Fruit fly (Drosophila melanogaster) whole organism, embryonic: ENCODE results near the gene CG1703.

Experiments used
- B-H1 ChIP-seq: fragments of 200-800 bp; sonication (Bioruptor generic); IDR thresholded peaks from 3 replicates; pipeline ENCODE4 v1.3.6; 2022; ENCODE audit warnings: missing biosample characterization, missing genetic modification characterization
- Bdp1 ChIP-seq: fragments of 200-800 bp; sonication (Bioruptor generic); optimal IDR thresholded peaks from 3 replicates; lab custom pipeline; 2016; ENCODE audit warnings: missing biosample characterization, missing genetic modification characterization
- CG1024 ChIP-seq: fragments of 200-800 bp; sonication (Bioruptor generic); IDR thresholded peaks from 2 replicates; pipeline ENCODE4 v1.3.6; 2022; ENCODE audit warnings: missing biosample characterization, missing genetic modification characterization
- CG10366 ChIP-seq: fragments of 200-800 bp; sonication (Bioruptor generic); IDR thresholded peaks from 2 replicates; pipeline ENCODE4 v1.3.6; 2022; ENCODE audit warnings: missing biosample characterization, missing genetic modification characterization
- CG10462 ChIP-seq: fragments of 200-800 bp; sonication (Bioruptor generic); optimal IDR thresholded peaks from 2 replicates; lab custom pipeline; 2016; ENCODE audit warnings: missing biosample characterization, missing genetic modification characterization
- CG14965 ChIP-seq: fragments of 200-800 bp; sonication (Bioruptor generic); optimal IDR thresholded peaks from 2 replicates; lab custom pipeline; 2016; ENCODE audit warnings: missing biosample characterization, missing genetic modification characterization, borderline replicate concordance
- CG15269 ChIP-seq: fragments of 200-800 bp; sonication (Bioruptor generic); optimal IDR thresholded peaks from 2 replicates; lab custom pipeline; 2018; ENCODE audit warnings: missing biosample characterization, mild to moderate bottlenecking, missing genetic modification characterization, moderate library complexity
- CG15514 ChIP-seq: fragments of 200-800 bp; sonication (Bioruptor generic); optimal IDR thresholded peaks from 3 replicates; lab custom pipeline; 2017; ENCODE audit warnings: missing biosample characterization, missing genetic modification characterization, mild to moderate bottlenecking, moderate library complexity, missing genetic modification reagents
- CG1602 ChIP-seq: fragments of 200-800 bp; sonication (Bioruptor generic); optimal IDR thresholded peaks from 3 replicates; lab custom pipeline; 2016; ENCODE audit warnings: missing biosample characterization, missing genetic modification characterization
- CG18599 ChIP-seq: fragments of 200-800 bp; sonication (Bioruptor generic); optimal IDR thresholded peaks from 3 replicates; lab custom pipeline; 2017; ENCODE audit warnings: missing biosample characterization, missing genetic modification characterization, mild to moderate bottlenecking, moderate library complexity, missing genetic modification reagents
- CG2129 ChIP-seq: fragments of 200-800 bp; sonication (Bioruptor generic); IDR thresholded peaks from 2 replicates; pipeline ENCODE4 v1.3.6; 2022; ENCODE audit warnings: missing biosample characterization, missing genetic modification characterization; ENCODE audit not compliant: partially characterized antibody
- CG2199 ChIP-seq: fragments of 200-800 bp; sonication (Bioruptor generic); IDR thresholded peaks from 3 replicates; pipeline ENCODE4 v1.3.6; 2022; ENCODE audit warnings: missing biosample characterization, missing genetic modification characterization
- CG3407 ChIP-seq: fragments of 200-800 bp; sonication (Bioruptor generic); optimal IDR thresholded peaks from 2 replicates; lab custom pipeline; 2018; ENCODE audit warnings: missing biosample characterization, mild to moderate bottlenecking, missing genetic modification characterization
- CG4707 ChIP-seq: fragments of 200-800 bp; sonication (Bioruptor generic); optimal IDR thresholded peaks from 2 replicates; lab custom pipeline; 2018; ENCODE audit warnings: missing biosample characterization, mild to moderate bottlenecking, missing genetic modification characterization, moderate library complexity
- CG6175 ChIP-seq: fragments of 200-800 bp; sonication (Bioruptor generic); IDR thresholded peaks from 3 replicates; pipeline ENCODE4 v1.3.6; 2022; ENCODE audit warnings: missing biosample characterization, missing genetic modification characterization
- CG6689 ChIP-seq: fragments of 200-800 bp; sonication (Bioruptor generic); IDR thresholded peaks from 2 replicates; pipeline ENCODE4 v1.3.6; 2022; ENCODE audit warnings: missing biosample characterization, missing genetic modification characterization
- CG6854 ChIP-seq: fragments of 200-800 bp; sonication (Bioruptor generic); optimal IDR thresholded peaks from 3 replicates; lab custom pipeline; 2017; ENCODE audit warnings: missing biosample characterization, mild to moderate bottlenecking, missing genetic modification characterization
- CG8089 ChIP-seq: fragments of 200-800 bp; sonication (Bioruptor generic); optimal IDR thresholded peaks from 3 replicates; lab custom pipeline; 2016; ENCODE audit warnings: missing biosample characterization, missing genetic modification characterization
- CG8359 ChIP-seq: fragments of 200-800 bp; sonication (Bioruptor generic); optimal IDR thresholded peaks from 2 replicates; lab custom pipeline; 2017; ENCODE audit warnings: missing biosample characterization, mild to moderate bottlenecking, missing genetic modification characterization, borderline replicate concordance
- CG9932 ChIP-seq: fragments of 200-800 bp; sonication (Bioruptor generic); IDR thresholded peaks from 2 replicates; pipeline ENCODE4 v1.3.6; 2022; ENCODE audit warnings: missing biosample characterization, missing genetic modification characterization
- H2.0 ChIP-seq: fragments of 200-800 bp; sonication (Bioruptor generic); IDR thresholded peaks from 2 replicates; pipeline ENCODE4 v1.3.6; 2022; ENCODE audit warnings: missing biosample characterization, missing genetic modification characterization
- Hand ChIP-seq: fragments of 200-800 bp; sonication (Bioruptor generic); optimal IDR thresholded peaks from 2 replicates; lab custom pipeline; 2017; ENCODE audit warnings: mild to moderate bottlenecking, missing biosample characterization, missing genetic modification reagents, missing genetic modification characterization
- Mes4 ChIP-seq: fragments of 200-800 bp; sonication (Bioruptor generic); optimal IDR thresholded peaks from 2 replicates; lab custom pipeline; 2016; ENCODE audit warnings: missing biosample characterization, missing genetic modification characterization
- Opbp ChIP-seq: fragments of 200-800 bp; sonication (Bioruptor generic); IDR thresholded peaks from 3 replicates; pipeline ENCODE4 v1.3.6; 2022; ENCODE audit warnings: missing biosample characterization, missing genetic modification characterization; ENCODE audit not compliant: partially characterized antibody
- Poxn ChIP-seq: fragments of 200-800 bp; sonication (Bioruptor generic); IDR thresholded peaks from 2 replicates; pipeline ENCODE4 v1.3.6; 2022; ENCODE audit warnings: missing biosample characterization, missing genetic modification characterization
- Ptx1 ChIP-seq: fragments of 200-800 bp; sonication (Bioruptor generic); IDR thresholded peaks from 2 replicates; pipeline ENCODE4 v1.3.6; 2022; ENCODE audit warnings: missing biosample characterization, missing genetic modification characterization
- Six4 ChIP-seq: fragments of 200-800 bp; sonication (Bioruptor generic); optimal IDR thresholded peaks from 2 replicates; lab custom pipeline; 2016; ENCODE audit warnings: missing biosample characterization, missing genetic modification characterization
- Xbp1 ChIP-seq: fragments of 200-800 bp; sonication (Bioruptor generic); optimal IDR thresholded peaks from 3 replicates; lab custom pipeline; 2016; ENCODE audit warnings: missing biosample characterization, mild to moderate bottlenecking, missing genetic modification characterization
- ab ChIP-seq: fragments of 200-800 bp; sonication (Bioruptor generic); optimal IDR thresholded peaks from 2 replicates; lab custom pipeline; 2016; ENCODE audit warnings: missing biosample characterization, missing genetic modification characterization
- bcd ChIP-seq: fragments of 200-800 bp; sonication (Bioruptor generic); optimal IDR thresholded peaks from 2 replicates; lab custom pipeline; 2017; ENCODE audit warnings: missing biosample characterization, mild to moderate bottlenecking, missing genetic modification characterization
- caup ChIP-seq: fragments of 200-800 bp; sonication (Bioruptor generic); optimal IDR thresholded peaks from 3 replicates; lab custom pipeline; 2017; ENCODE audit warnings: missing biosample characterization, mild to moderate bottlenecking, missing genetic modification characterization, moderate library complexity; ENCODE audit not compliant: severe bottlenecking
- chif ChIP-seq, 2 experiments: fragments of 200-800 bp; sonication (Bioruptor generic); optimal IDR thresholded peaks; 3 replicates each; lab custom pipeline; 2016; ENCODE audit warnings: missing biosample characterization in 2 of 2, missing genetic modification characterization in 2 of 2
- dan ChIP-seq: fragments of 200-800 bp; sonication (Bioruptor generic); IDR thresholded peaks from 2 replicates; pipeline ENCODE4 v1.3.6; 2022; ENCODE audit warnings: missing biosample characterization, missing genetic modification characterization
- ems ChIP-seq: fragments of 200-800 bp; sonication (Bioruptor generic); optimal IDR thresholded peaks from 3 replicates; lab custom pipeline; 2016; ENCODE audit warnings: missing biosample characterization, missing genetic modification characterization
- exex ChIP-seq: fragments of 200-800 bp; sonication (Bioruptor generic); optimal IDR thresholded peaks from 4 replicates; lab custom pipeline; 2018; ENCODE audit warnings: missing biosample characterization, mild to moderate bottlenecking, missing genetic modification characterization, moderate library complexity
- gcm2 ChIP-seq: fragments of 200-800 bp; sonication (Bioruptor generic); optimal IDR thresholded peaks from 2 replicates; lab custom pipeline; 2016; ENCODE audit warnings: missing biosample characterization, missing genetic modification characterization
- gem ChIP-seq: fragments of 200-800 bp; sonication (Bioruptor generic); optimal IDR thresholded peaks from 2 replicates; lab custom pipeline; 2019; ENCODE audit warnings: missing biosample characterization, mild to moderate bottlenecking, missing genetic modification characterization, moderate library complexity
- lab ChIP-seq: fragments of 200-800 bp; sonication (Bioruptor generic); optimal IDR thresholded peaks from 3 replicates; lab custom pipeline; 2017; ENCODE audit warnings: missing biosample characterization, missing genetic modification characterization, mild to moderate bottlenecking, moderate library complexity, missing genetic modification reagents
- prd ChIP-seq, 3 experiments: fragments of >200 bp in 2 of 3; fragments of 200-800 bp in 1 of 3; sonication (Bioruptor generic) in 1 of 3; optimal IDR thresholded peaks in 2 of 3; IDR thresholded peaks in 1 of 3; 2 replicates in 2 of 3; 3 replicates in 1 of 3; pipeline versions ENCODE4 v1.3.6 to Lab custom; 2017 to 2022; ENCODE audit warnings: missing biosample characterization in 1 of 3, missing genetic modification characterization in 1 of 3
- sd ChIP-seq: fragments of 200-800 bp; sonication (Bioruptor generic); optimal IDR thresholded peaks from 3 replicates; lab custom pipeline; 2018; ENCODE audit warnings: missing biosample characterization, mild to moderate bottlenecking, missing genetic modification characterization, moderate library complexity
- sens ChIP-seq: fragments of 200-800 bp; sonication (Bioruptor generic); peaks from one replicate; lab custom pipeline; 2016; ENCODE audit warnings: missing biosample characterization, missing genetic modification characterization
- slbo ChIP-seq: fragments of 200-800 bp; sonication (Bioruptor generic); IDR thresholded peaks from 2 replicates; pipeline ENCODE4 v1.3.6; 2022; ENCODE audit warnings: missing biosample characterization, missing genetic modification characterization
- sna ChIP-seq: fragments of 200-800 bp; sonication (Bioruptor generic); IDR thresholded peaks from 2 replicates; pipeline ENCODE4 v1.3.6; 2022; ENCODE audit warnings: missing biosample characterization, missing genetic modification characterization; ENCODE audit not compliant: partially characterized antibody
- stwl ChIP-seq: fragments of 200-800 bp; sonication (Bioruptor generic); optimal IDR thresholded peaks from 3 replicates; lab custom pipeline; 2018; ENCODE audit warnings: missing biosample characterization, mild to moderate bottlenecking, missing genetic modification characterization, moderate library complexity
- tap ChIP-seq: fragments of 200-800 bp; optimal IDR thresholded peaks from 3 replicates; lab custom pipeline; 2019; ENCODE audit warnings: missing biosample characterization, mild to moderate bottlenecking, missing genetic modification characterization, moderate library complexity
- tll ChIP-seq, 2 experiments: fragments of 200-800 bp in 1 of 2; fragments of >200 bp in 1 of 2; sonication (Bioruptor generic) in 1 of 2; optimal IDR thresholded peaks; 2 replicates each; lab custom pipeline; 2017 to 2019; ENCODE audit warnings: missing biosample characterization in 2 of 2, missing genetic modification characterization in 2 of 2, mild to moderate bottlenecking in 1 of 2, moderate library complexity in 1 of 2
- tx ChIP-seq: fragments of 200-800 bp; sonication (Bioruptor generic); optimal IDR thresholded peaks from 2 replicates; lab custom pipeline; 2016; ENCODE audit warnings: missing biosample characterization, missing genetic modification characterization
- vvl ChIP-seq: fragments of 200-800 bp; sonication (Bioruptor generic); IDR thresholded peaks from 2 replicates; pipeline ENCODE4 v1.3.6; 2022; ENCODE audit warnings: missing biosample characterization, missing genetic modification characterization
- wdn ChIP-seq: fragments of 200-800 bp; sonication (Bioruptor generic); IDR thresholded peaks from 2 replicates; pipeline ENCODE4 v1.3.6; 2022; ENCODE audit warnings: missing biosample characterization, missing genetic modification characterization
- yki ChIP-seq: fragments of >200 bp; optimal IDR thresholded peaks from 3 replicates; lab custom pipeline; 2018

Gene CG1703

DNA sequence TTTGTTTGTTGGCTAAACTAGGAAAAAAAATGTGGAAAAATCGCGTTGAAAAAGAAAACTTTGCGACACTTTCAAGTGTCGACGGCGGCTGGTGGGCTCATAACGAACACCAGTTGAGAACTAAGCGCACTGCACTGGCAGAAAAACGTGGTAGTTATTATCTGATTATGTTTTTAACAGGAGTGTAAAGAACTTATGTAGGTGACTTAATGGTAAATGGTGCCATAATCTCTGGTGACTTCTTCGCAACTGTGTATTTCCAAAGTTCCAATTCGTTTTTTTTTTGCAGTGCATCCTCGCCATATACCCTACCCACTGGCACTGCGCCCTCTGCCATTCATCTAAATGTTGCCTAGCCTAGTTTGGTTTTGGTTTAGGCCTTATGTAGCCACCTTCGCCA lies 41.3 kb downstream of the CG1703 start (continued):
- TF ChIP-seq tll (GFP tag; optimal IDR thresholded peaks at IDR 0.05; lab: Kevin White, UChicago) (no peak), slbo (GFP tag; lab: Robert Waterston, UW) (peak; percentile 44), yki (lab: Kevin White, UChicago) (no peak), Hand (GFP tag; lab: Kevin White, UChicago) (no peak), CG15514 (GFP tag; lab: Kevin White, UChicago) (no peak), stwl (tag; lab: Kevin White, UChicago) (no peak), vvl (GFP tag; lab: Robert Waterston, UW) (0 out of 2 replicates have a peak, but pooled peaks have one; percentile 31), Mes4 (peak; percentile 1), Bdp1 (GFP tag; lab: Kevin White, UChicago) (no peak), gem (peak; percentile 50), lab (GFP tag; lab: Kevin White, UChicago) (peak; percentile 59), CG15269 (tag; lab: Kevin White, UChicago) (peak; percentile 12), sens (GFP tag; lab: Kevin White, UChicago) (peak; percentile 81), Opbp (GFP tag; lab: Robert Waterston, UW) (no peak), Poxn (GFP tag; lab: Robert Waterston, UW) (no peak), H2.0 (GFP tag; lab: Robert Waterston, UW) (0 out of 2 replicates have a peak, but pooled peaks have one; percentile 13), dan (GFP tag; lab: Robert Waterston, UW) (no peak), CG9932 (no peak), sna (GFP tag; lab: Robert Waterston, UW) (no peak), CG14965 (no peak), tx (GFP tag; lab: Kevin White, UChicago) (no peak), caup (GFP tag; lab: Kevin White, UChicago) (no peak), prd (optimal IDR thresholded peaks at IDR 0.05; lab: Kevin White, UChicago) (no peak), prd (GFP tag; IDR thresholded peaks at IDR 0.05; lab: Robert Waterston, UW) (peak; percentile 56; the same call in 2 of the 3 replicates), Xbp1 (peak; percentile 46), Six4 (GFP tag; lab: Kevin White, UChicago) (no peak), bcd (GFP tag; lab: Kevin White, UChicago) (peak; percentile 22), CG1024 (no peak), ems (GFP tag; lab: Kevin White, UChicago) (no peak), chif (GFP tag; optimal IDR thresholded peaks at IDR 0.05; lab: Kevin White, UChicago) (peak; percentile 12 to 47), exex (tag; lab: Kevin White, UChicago) (no peak), sd (tag; lab: Kevin White, UChicago) (no peak), CG2199 (GFP tag; lab: Robert Waterston, UW) (no peak), CG18599 (GFP tag; lab: Kevin White, UChicago) (peak; percentile 13), gcm2 (GFP tag; lab: Kevin White, UChicago) (no peak), CG6689 (peak; percentile 46), CG8359 (no peak), CG4707 (GFP tag; lab: Kevin White, UChicago) (no peak), CG10366 (0 out of 2 replicates have a peak, but pooled peaks have one; percentile 19), CG6175 (no peak), ab (GFP tag; lab: Kevin White, UChicago) (no peak), CG1602 (GFP tag; lab: Kevin White, UChicago) (no peak), B-H1 (no peak), Ptx1 (GFP tag; lab: Robert Waterston, UW) (peak; percentile 32; the same call in 1 of the 2 replicates), CG3407 (GFP tag; lab: Kevin White, UChicago) (peak; percentile 6), CG6854 (GFP tag; lab: Kevin White, UChicago) (no peak), CG10462 (GFP tag; lab: Kevin White, UChicago) (no peak), tap (tag; lab: Kevin White, UChicago) (no peak), CG2129 (no peak), wdn (GFP tag; lab: Robert Waterston, UW) (no peak), CG8089 (no peak)
